Worm (Caenorhabditis elegans) whole organism, L2 larva: ENCODE measurements around the gene sto-6.

Source experiments
- ZK546.5 ChIP-seq: sonication (generic microtip); optimal IDR thresholded peaks from 2 replicates; lab custom pipeline; 2017; ENCODE audit warnings: missing biosample characterization, missing genetic modification characterization
- dmd-4 ChIP-seq: sonication (generic microtip); optimal IDR thresholded peaks from 2 replicates; lab custom pipeline; 2017; ENCODE audit warnings: missing biosample characterization, missing genetic modification characterization
- nhr-23 ChIP-seq: fragments of 150-350 bp; optimal IDR thresholded peaks from 2 replicates; lab custom pipeline; 2014; ENCODE audit warnings: missing biosample characterization, missing genetic modification reagents, missing genetic modification characterization
- nhr-237 ChIP-seq: fragments of 150-350 bp; optimal IDR thresholded peaks from 2 replicates; lab custom pipeline; 2014; ENCODE audit warnings: missing biosample characterization, missing genetic modification characterization

- TF ChIP-seq ZK546.5 (tag; lab: Kevin White, UChicago) (no peak), dmd-4 (tag; lab: Kevin White, UChicago) (no peak), nhr-23 (no peak), nhr-237 (tag; lab: Kevin White, UChicago) (no peak)
Measured at ce11 chrX:11641562-11641961, 9.4 kb downstream of the sto-6 start.
